Worm (Caenorhabditis elegans) whole organism, L2 larva: ENCODE measurements around the gene gtr-1.
A peak's percentile ranks its signal among the peaks of the same experiment; 100 is the strongest.

Source experiments
- C34F6.9 ChIP-seq: fragments of 150-350 bp; optimal IDR thresholded peaks from 2 replicates; lab custom pipeline; 2014; ENCODE audit warnings: missing biosample characterization, missing genetic modification characterization
- F13H6.1 ChIP-seq: sonication (generic microtip); optimal IDR thresholded peaks from 2 replicates; lab custom pipeline; 2016; ENCODE audit warnings: missing genetic modification characterization, missing compliant biosample characterization
- R02D3.7 ChIP-seq: fragments of 150-350 bp; optimal IDR thresholded peaks from 2 replicates; lab custom pipeline; 2014; ENCODE audit warnings: missing biosample characterization, missing genetic modification characterization
- Y55F3AM.14 ChIP-seq: fragments of 200-800 bp; sonication (Bioruptor generic); optimal IDR thresholded peaks from 2 replicates; lab custom pipeline; 2018; ENCODE audit warnings: mild to moderate bottlenecking, missing genetic modification characterization, missing compliant biosample characterization
- ZK546.5 ChIP-seq: sonication (generic microtip); optimal IDR thresholded peaks from 2 replicates; lab custom pipeline; 2017; ENCODE audit warnings: missing biosample characterization, missing genetic modification characterization
- alr-1 ChIP-seq: fragments of 150-350 bp; optimal IDR thresholded peaks from 2 replicates; lab custom pipeline; 2014; ENCODE audit warnings: missing biosample characterization, missing genetic modification characterization
- aly-2 ChIP-seq: fragments of 150-350 bp; optimal IDR thresholded peaks from 2 replicates; lab custom pipeline; 2014; ENCODE audit warnings: missing biosample characterization, missing genetic modification characterization
- ama-1 ChIP-seq: fragments of 150-350 bp; optimal IDR thresholded peaks from 2 replicates; lab custom pipeline; 2018; ENCODE audit warnings: inconsistent platforms
- blmp-1 ChIP-seq: sonication (generic microtip); optimal IDR thresholded peaks from 2 replicates; lab custom pipeline; 2017; ENCODE audit warnings: missing genetic modification characterization, mild to moderate bottlenecking, missing compliant biosample characterization, antibody characterized with exemption, moderate library complexity; ENCODE audit not compliant: insufficient read depth
- ceh-16 ChIP-seq: fragments of 150-350 bp; optimal IDR thresholded peaks from 2 replicates; lab custom pipeline; 2014; ENCODE audit warnings: missing biosample characterization, missing genetic modification characterization
- ceh-82 ChIP-seq: fragments of 150-350 bp; optimal IDR thresholded peaks from 2 replicates; lab custom pipeline; 2014; ENCODE audit warnings: missing biosample characterization, missing genetic modification characterization
- crh-2 ChIP-seq: sonication (generic microtip); optimal IDR thresholded peaks from 2 replicates; lab custom pipeline; 2017; ENCODE audit warnings: missing biosample characterization, missing genetic modification characterization
- dmd-4 ChIP-seq: sonication (generic microtip); optimal IDR thresholded peaks from 2 replicates; lab custom pipeline; 2017; ENCODE audit warnings: missing biosample characterization, missing genetic modification characterization
- egl-27 ChIP-seq: sonication (generic microtip); optimal IDR thresholded peaks from 3 replicates; lab custom pipeline; 2017; ENCODE audit warnings: missing biosample characterization, missing genetic modification reagents, missing genetic modification characterization
- elt-1 ChIP-seq: fragments of 150-350 bp; optimal IDR thresholded peaks from 2 replicates; lab custom pipeline; 2014; ENCODE audit warnings: missing biosample characterization, missing genetic modification characterization
- elt-3 ChIP-seq: sonication (generic microtip); optimal IDR thresholded peaks from 2 replicates; lab custom pipeline; 2017; ENCODE audit warnings: missing biosample characterization, missing genetic modification characterization
- fos-1 ChIP-seq: fragments of 150-350 bp; optimal IDR thresholded peaks from 2 replicates; lab custom pipeline; 2014; ENCODE audit warnings: missing biosample characterization, missing genetic modification characterization
- gmeb-1 ChIP-seq: fragments of 150-350 bp; optimal IDR thresholded peaks from 2 replicates; lab custom pipeline; 2014; ENCODE audit warnings: missing biosample characterization, missing genetic modification characterization
- lin-11 ChIP-seq: fragments of 150-350 bp; sonication (generic microtip); optimal IDR thresholded peaks from 2 replicates; lab custom pipeline; 2014; ENCODE audit warnings: missing biosample characterization, missing genetic modification characterization, inconsistent platforms, mixed read lengths
- lin-13 ChIP-seq: fragments of 150-350 bp; optimal IDR thresholded peaks from 2 replicates; lab custom pipeline; 2014; ENCODE audit warnings: missing biosample characterization, missing genetic modification reagents, missing genetic modification characterization
- lin-39 ChIP-seq: fragments of 150-350 bp; optimal IDR thresholded peaks from 2 replicates; lab custom pipeline; 2014; ENCODE audit warnings: missing biosample characterization, missing genetic modification reagents, missing genetic modification characterization
- lsy-2 ChIP-seq, 2 experiments: fragments of 150-350 bp in 1 of 2; sonication (generic microtip) in 1 of 2; optimal IDR thresholded peaks; 2 replicates each; lab custom pipeline; 2014 to 2017; ENCODE audit warnings: missing biosample characterization in 2 of 2, missing genetic modification characterization in 2 of 2
- mab-5 ChIP-seq: fragments of 150-350 bp; optimal IDR thresholded peaks from 2 replicates; lab custom pipeline; 2014; ENCODE audit warnings: missing biosample characterization, missing genetic modification characterization
- mbf-1 ChIP-seq: sonication (generic microtip); optimal IDR thresholded peaks from 2 replicates; lab custom pipeline; 2017; ENCODE audit warnings: missing biosample characterization, missing genetic modification characterization
- nhr-11 ChIP-seq: fragments of 150-350 bp; optimal IDR thresholded peaks from 2 replicates; lab custom pipeline; 2014; ENCODE audit warnings: missing biosample characterization, missing genetic modification characterization
- nhr-12 ChIP-seq: fragments of 150-350 bp; optimal IDR thresholded peaks from 2 replicates; lab custom pipeline; 2014; ENCODE audit warnings: missing biosample characterization, missing genetic modification characterization
- nhr-129 ChIP-seq: fragments of 150-350 bp; optimal IDR thresholded peaks from 2 replicates; lab custom pipeline; 2014; ENCODE audit warnings: missing biosample characterization, missing genetic modification characterization
- nhr-21 ChIP-seq: fragments of 150-350 bp; optimal IDR thresholded peaks from 2 replicates; lab custom pipeline; 2014; ENCODE audit warnings: missing biosample characterization, missing genetic modification characterization
- nhr-23 ChIP-seq: fragments of 150-350 bp; optimal IDR thresholded peaks from 2 replicates; lab custom pipeline; 2014; ENCODE audit warnings: missing biosample characterization, missing genetic modification reagents, missing genetic modification characterization
- nhr-237 ChIP-seq: fragments of 150-350 bp; optimal IDR thresholded peaks from 2 replicates; lab custom pipeline; 2014; ENCODE audit warnings: missing biosample characterization, missing genetic modification characterization
- nhr-25 ChIP-seq: fragments of 150-350 bp; sonication (generic microtip); optimal IDR thresholded peaks from 3 replicates; lab custom pipeline; 2014; ENCODE audit warnings: missing biosample characterization, missing genetic modification characterization
- nhr-6 ChIP-seq: fragments of 150-350 bp; optimal IDR thresholded peaks from 2 replicates; lab custom pipeline; 2014; ENCODE audit warnings: missing biosample characterization, missing genetic modification characterization
- nhr-77 ChIP-seq: fragments of 150-350 bp; optimal IDR thresholded peaks from 2 replicates; lab custom pipeline; 2014; ENCODE audit warnings: missing biosample characterization, missing genetic modification characterization
- peb-1 ChIP-seq: fragments of 150-350 bp; optimal IDR thresholded peaks from 2 replicates; lab custom pipeline; 2014; ENCODE audit warnings: missing biosample characterization, missing genetic modification characterization
- skn-1 ChIP-seq: sonication (generic microtip); optimal IDR thresholded peaks from 2 replicates; lab custom pipeline; 2017; ENCODE audit warnings: missing biosample characterization, missing genetic modification characterization
- sma-3 ChIP-seq: sonication (generic microtip); optimal IDR thresholded peaks from 2 replicates; lab custom pipeline; 2016; ENCODE audit warnings: missing genetic modification reagents, missing genetic modification characterization, missing compliant biosample characterization
- sma-9 ChIP-seq, 2 experiments: fragments of 150-350 bp in 1 of 2; sonication (generic microtip) in 1 of 2; optimal IDR thresholded peaks; 2 replicates each; lab custom pipeline; 2014 to 2016; ENCODE audit warnings: missing genetic modification characterization in 2 of 2, mild to moderate bottlenecking in 1 of 2, missing biosample characterization in 1 of 2, missing compliant biosample characterization in 1 of 2, missing genetic modification reagents in 1 of 2, moderate library complexity in 1 of 2
- snpc-4 ChIP-seq: fragments of 150-350 bp; optimal IDR thresholded peaks from 2 replicates; lab custom pipeline; 2014; ENCODE audit warnings: missing biosample characterization, missing genetic modification characterization
- unc-39 ChIP-seq: fragments of 150-350 bp; optimal IDR thresholded peaks from 2 replicates; lab custom pipeline; 2014; ENCODE audit warnings: missing biosample characterization, missing genetic modification characterization
- unc-55 ChIP-seq: fragments of 150-350 bp; sonication (generic microtip); optimal IDR thresholded peaks from 3 replicates; lab custom pipeline; 2014; ENCODE audit warnings: missing biosample characterization, missing genetic modification reagents, missing genetic modification characterization
- unc-62 ChIP-seq: fragments of 150-350 bp; optimal IDR thresholded peaks from 2 replicates; lab custom pipeline; 2014; ENCODE audit warnings: missing biosample characterization, missing genetic modification reagents, missing genetic modification characterization
- zag-1 ChIP-seq: fragments of 150-350 bp; optimal IDR thresholded peaks from 2 replicates; lab custom pipeline; 2014; ENCODE audit warnings: missing biosample characterization, missing genetic modification characterization
- ztf-1 ChIP-seq: fragments of 200-800 bp; sonication (Bioruptor generic); conservative IDR thresholded peaks from 2 replicates; pipeline ENCODE4 v1.3.6; 2022; ENCODE audit warnings: missing genetic modification characterization, missing compliant biosample characterization
- ztf-11 ChIP-seq: sonication (generic microtip); optimal IDR thresholded peaks from 2 replicates; lab custom pipeline; 2017; ENCODE audit warnings: missing biosample characterization, missing genetic modification characterization

gtr-1 gene

ce11 chrX:817984-818383 is 15.4 kb downstream of the gtr-1 start:
- TF ChIP-seq ceh-16 (tag; lab: Kevin White, UChicago), result no peak
- TF ChIP-seq nhr-237 (tag; lab: Kevin White, UChicago), result no peak
- no peak for TF ChIP-seq nhr-25 (tag; lab: Kevin White, UChicago)
- TF ChIP-seq fos-1 (tag; lab: Kevin White, UChicago), result no peak
- TF ChIP-seq aly-2, result no peak
- no peak for TF ChIP-seq ama-1 (lab: Kevin White, UChicago)
- TF ChIP-seq R02D3.7 (tag; lab: Kevin White, UChicago), result no peak
- TF ChIP-seq Y55F3AM.14 (GFP tag; lab: Kevin White, UChicago), result no peak
- no peak for TF ChIP-seq mbf-1 (tag; lab: Kevin White, UChicago)
- TF ChIP-seq nhr-21 (tag; lab: Kevin White, UChicago), result no peak
- TF ChIP-seq snpc-4 (tag; lab: Kevin White, UChicago), result no peak
- no peak for TF ChIP-seq unc-62 (GFP tag; lab: Kevin White, UChicago)
- TF ChIP-seq nhr-129, result no peak
- TF ChIP-seq skn-1 (tag; lab: Kevin White, UChicago), result no peak
- TF ChIP-seq nhr-12, result no peak
- TF ChIP-seq unc-55 (GFP tag; lab: Kevin White, UChicago), result no peak
- no peak for TF ChIP-seq ztf-11 (tag; lab: Kevin White, UChicago)
- TF ChIP-seq elt-3, result no peak
- TF ChIP-seq nhr-77 (tag; lab: Kevin White, UChicago), result no peak

DNA sequence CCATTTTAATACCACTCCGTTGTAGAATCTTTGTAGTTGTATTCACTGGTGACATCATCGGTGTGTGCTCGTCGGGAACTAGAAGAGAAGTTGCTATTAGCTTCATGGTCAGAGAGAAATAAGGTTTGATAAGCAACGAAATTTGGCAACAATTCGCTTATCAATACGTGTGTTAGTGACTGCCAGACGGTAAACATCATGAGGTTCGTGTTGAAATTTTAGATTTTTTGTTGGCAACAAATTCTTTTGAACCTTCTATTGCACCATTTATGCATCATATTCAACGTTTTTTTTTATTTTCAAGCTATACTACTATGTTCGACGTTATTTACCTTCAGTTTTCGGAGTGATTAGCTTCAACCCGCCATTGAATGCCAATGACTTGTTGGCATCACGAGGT is 21.2 kb downstream of the gtr-1 start:
- TF ChIP-seq fos-1 (tag; lab: Kevin White, UChicago) (peak; percentile 82), C34F6.9 (tag; lab: Kevin White, UChicago) (no peak), peb-1 (no peak), F13H6.1 (tag; lab: Kevin White, UChicago) (peak; percentile 18), nhr-25 (tag; lab: Kevin White, UChicago) (no peak), crh-2 (tag; lab: Kevin White, UChicago) (peak; percentile 57), mab-5 (tag; lab: Kevin White, UChicago) (no peak), nhr-12 (no peak), unc-39 (tag; lab: Kevin White, UChicago) (no peak), sma-9 (GFP tag; optimal IDR thresholded peaks at IDR 0.05; lab: Kevin White, UChicago) (peak; percentile 6), sma-9 (tag; optimal IDR thresholded peaks at IDR 0.05; lab: Kevin White, UChicago) (no peak)

ce11 chrX:825375-825774 is 22.8 kb downstream of the gtr-1 start, which contains the start of gene daf-3:
Gene daf-3, minus strand, starts transcription at chrX:825475.
- TF ChIP-seq ztf-1 (GFP tag; lab: Robert Waterston, UW) (no peak), Y55F3AM.14 (GFP tag; lab: Kevin White, UChicago) (no peak)

ce11 chrX:825924-826323 is 23.3 kb downstream of the gtr-1 start:
- TF ChIP-seq crh-2 (tag; lab: Kevin White, UChicago) (peak; percentile 86), lin-39 (tag; lab: Kevin White, UChicago) (no peak), sma-3 (GFP tag; lab: Kevin White, UChicago) (no peak), fos-1 (tag; lab: Kevin White, UChicago) (peak; percentile 18), blmp-1 (no peak), ztf-1 (GFP tag; lab: Robert Waterston, UW) (no peak), alr-1 (tag; lab: Kevin White, UChicago) (no peak), nhr-23 (tag; lab: Kevin White, UChicago) (no peak), lin-11 (no peak), mab-5 (tag; lab: Kevin White, UChicago) (peak; percentile 56), elt-3 (no peak), elt-1 (no peak), nhr-6 (tag; lab: Kevin White, UChicago) (no peak), nhr-129 (peak; percentile 65), unc-62 (GFP tag; lab: Kevin White, UChicago) (no peak), Y55F3AM.14 (GFP tag; lab: Kevin White, UChicago) (no peak), aly-2 (no peak), ZK546.5 (tag; lab: Kevin White, UChicago) (no peak), nhr-77 (tag; lab: Kevin White, UChicago) (no peak), peb-1 (no peak), zag-1 (tag; lab: Kevin White, UChicago) (peak; percentile 44), F13H6.1 (tag; lab: Kevin White, UChicago) (peak; percentile 57), nhr-21 (tag; lab: Kevin White, UChicago) (no peak), nhr-237 (tag; lab: Kevin White, UChicago) (no peak), lsy-2 (tag; optimal IDR thresholded peaks at IDR 0.05; lab: Kevin White, UChicago) (peak; percentile 10 to 62), unc-55 (GFP tag; lab: Kevin White, UChicago) (peak; percentile 79), egl-27 (tag; lab: Kevin White, UChicago) (no peak), dmd-4 (no peak), ceh-16 (tag; lab: Kevin White, UChicago) (no peak), C34F6.9 (tag; lab: Kevin White, UChicago) (peak; percentile 74), skn-1 (tag; lab: Kevin White, UChicago) (no peak), sma-9 (GFP tag; optimal IDR thresholded peaks at IDR 0.05; lab: Kevin White, UChicago) (peak; percentile 61), sma-9 (tag; optimal IDR thresholded peaks at IDR 0.05; lab: Kevin White, UChicago) (no peak), ama-1 (lab: Kevin White, UChicago) (no peak), lin-13 (GFP tag; lab: Kevin White, UChicago) (no peak), nhr-11 (no peak), unc-39 (tag; lab: Kevin White, UChicago) (no peak), snpc-4 (tag; lab: Kevin White, UChicago) (no peak), gmeb-1 (tag; lab: Kevin White, UChicago) (no peak), mbf-1 (tag; lab: Kevin White, UChicago) (no peak), ceh-82 (tag; lab: Kevin White, UChicago) (no peak)
